Worm (Caenorhabditis elegans) whole organism, L1 larva: Measurements from ENCODE around the gene F09B12.3.

Source experiments
- ama-1 ChIP-seq: fragments of 150-350 bp; optimal IDR thresholded peaks from 2 replicates; lab custom pipeline; 2014
- ceh-8 ChIP-seq: fragments of 200-800 bp; sonication (Bioruptor generic); optimal IDR thresholded peaks from 2 replicates; lab custom pipeline; 2018; ENCODE audit warnings: mild to moderate bottlenecking, missing genetic modification characterization, moderate library complexity, missing compliant biosample characterization
- fkh-10 ChIP-seq: sonication (generic microtip); optimal IDR thresholded peaks from 2 replicates; lab custom pipeline; 2017; ENCODE audit warnings: missing biosample characterization, missing genetic modification reagents, missing genetic modification characterization
- jun-1 ChIP-seq: fragments of 150-350 bp; optimal IDR thresholded peaks from 2 replicates; lab custom pipeline; 2014; ENCODE audit warnings: missing biosample characterization, missing genetic modification reagents, missing genetic modification characterization
- lin-13 ChIP-seq: fragments of 150-350 bp; optimal IDR thresholded peaks from 2 replicates; lab custom pipeline; 2014; ENCODE audit warnings: missing biosample characterization, missing genetic modification reagents, missing genetic modification characterization
- lin-15B ChIP-seq: fragments of 150-350 bp; sonication (generic microtip); optimal IDR thresholded peaks from 3 replicates; lab custom pipeline; 2014; ENCODE audit warnings: missing biosample characterization, missing genetic modification characterization
- lin-35 ChIP-seq, 2 experiments: fragments of 150-350 bp; optimal IDR thresholded peaks; 2 replicates each; lab custom pipeline; 2014; ENCODE audit warnings: missing biosample characterization in 2 of 2, missing genetic modification characterization in 2 of 2, missing genetic modification reagents in 2 of 2
- mep-1 ChIP-seq: fragments of 150-350 bp; optimal IDR thresholded peaks from 2 replicates; lab custom pipeline; 2014; ENCODE audit warnings: missing biosample characterization, missing genetic modification characterization
- nhr-28 ChIP-seq: fragments of 150-350 bp; optimal IDR thresholded peaks from 2 replicates; lab custom pipeline; 2014; ENCODE audit warnings: missing biosample characterization, missing genetic modification characterization
- pax-3 ChIP-seq: fragments of 200-800 bp; sonication (Bioruptor generic); optimal IDR thresholded peaks from 2 replicates; lab custom pipeline; 2018; ENCODE audit warnings: mild to moderate bottlenecking, missing genetic modification characterization, moderate library complexity, missing compliant biosample characterization
- skn-1 ChIP-seq: fragments of 150-350 bp; optimal IDR thresholded peaks from 2 replicates; lab custom pipeline; 2014; ENCODE audit warnings: missing biosample characterization, missing genetic modification characterization

DNA sequence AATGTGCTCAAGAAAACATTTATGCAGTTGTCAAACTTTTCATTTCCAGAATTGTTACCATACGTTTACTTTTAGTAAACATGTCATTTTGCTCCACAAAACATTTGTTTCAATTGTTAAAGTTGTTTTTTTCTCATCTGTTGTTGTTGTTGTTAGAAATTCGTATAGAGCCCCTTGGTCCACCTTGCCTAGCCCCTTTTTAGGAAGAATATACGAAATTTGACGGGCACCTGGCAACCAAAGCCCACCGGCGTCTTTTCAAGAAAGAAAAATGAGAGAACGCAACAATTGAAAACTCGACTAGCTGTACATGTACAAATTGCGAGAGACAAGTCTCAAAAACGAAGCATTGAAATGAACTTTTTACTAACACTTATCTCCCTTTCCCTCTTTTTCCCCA lies 13.4 kb downstream of the F09B12.3 start, which contains the start of gene F09B12.5:
- no peak for TF ChIP-seq skn-1 (tag; lab: Kevin White, UChicago)
- no peak for TF ChIP-seq lin-15B (tag; lab: Kevin White, UChicago)
- no peak for TF ChIP-seq mep-1 (tag; lab: Kevin White, UChicago)
- TF ChIP-seq pax-3 (tag; lab: Kevin White, UChicago) = no peak
- no peak for TF ChIP-seq ceh-8 (GFP tag; lab: Kevin White, UChicago)
- TF ChIP-seq nhr-28 (tag; lab: Kevin White, UChicago) = no peak
- TF ChIP-seq ama-1 = no peak
- no peak for TF ChIP-seq lin-35 (GFP tag; optimal IDR thresholded peaks at IDR 0.05; lab: Kevin White, UChicago)
- TF ChIP-seq lin-13 = no peak
- TF ChIP-seq jun-1 (tag; lab: Kevin White, UChicago) = no peak
- no peak for TF ChIP-seq fkh-10 (GFP tag; lab: Kevin White, UChicago)
